Fruit fly (Drosophila melanogaster) Kc167 (cell line): Measurements from ENCODE around the gene CG9782.

ENCODE experiments used
- Sin3A ChIP-seq: fragments of >200 bp; optimal IDR thresholded peaks from 2 replicates; lab custom pipeline; 2018; ENCODE audit warnings: missing external identifiers
- psq ChIP-seq: fragments of >200 bp; optimal IDR thresholded peaks from 2 replicates; lab custom pipeline; 2017; ENCODE audit warnings: missing external identifiers
- ttk ChIP-seq: sonication (Bioruptor generic); optimal IDR thresholded peaks from 2 replicates; lab custom pipeline; 2017; ENCODE audit warnings: missing external identifiers

dm6 chrX:16610601-16611058 lies 10.8 kb downstream of the CG9782 start, which contains the start of gene mbt:
- TF ChIP-seq ttk (lab: Kevin White, UChicago) (no peak), Sin3A (lab: Kevin White, UChicago) (no peak), psq (no peak)
